Fruit fly (Drosophila melanogaster): ENCODE measurements around the gene ZnT63C.

DNA sequence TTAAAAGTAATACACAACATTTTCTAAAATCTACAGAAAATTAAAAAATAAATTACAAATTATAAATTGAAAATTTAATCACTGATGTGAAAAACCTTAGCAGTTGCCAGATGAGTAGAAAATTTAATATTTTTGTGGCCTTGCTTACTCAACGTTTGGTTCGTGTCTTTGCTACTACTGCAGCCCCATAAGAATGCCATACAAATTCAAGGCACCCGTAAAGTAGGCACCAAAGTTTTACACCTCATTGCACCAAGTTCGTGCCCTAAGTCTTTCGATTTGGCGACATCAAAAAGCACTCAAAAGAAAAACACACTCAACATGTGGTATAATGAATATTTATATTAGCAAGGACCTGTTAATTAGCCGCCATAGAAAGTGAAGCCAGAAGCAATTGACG, 26.6 kb upstream of the ZnT63C start:
- no peak for TF ChIP-seq CG11294 (GFP tag; IDR thresholded peaks at IDR 0.05)
- no peak for TF ChIP-seq CG16779 (tag; optimal IDR thresholded peaks at IDR 0.05)
- no peak for TF ChIP-seq CG9139 (GFP tag; optimal IDR thresholded peaks at IDR 0.05)
- TF ChIP-seq eg (GFP tag; IDR thresholded peaks at IDR 0.05) = no peak
- no peak for TF ChIP-seq CG34406 (GFP tag; optimal IDR thresholded peaks at IDR 0.05)

All from whole organism, prepupa.